Fruit fly (Drosophila melanogaster) whole organism, embryonic: ENCODE measurements around the gene CG16985.

Source experiments
- CG10366 ChIP-seq: fragments of 200-800 bp; sonication (Bioruptor generic); IDR thresholded peaks from 2 replicates; pipeline ENCODE4 v1.3.6; 2022; ENCODE audit warnings: missing biosample characterization, missing genetic modification characterization
- CG15269 ChIP-seq: fragments of 200-800 bp; sonication (Bioruptor generic); optimal IDR thresholded peaks from 2 replicates; lab custom pipeline; 2018; ENCODE audit warnings: missing biosample characterization, mild to moderate bottlenecking, missing genetic modification characterization, moderate library complexity
- CG1529 ChIP-seq: fragments of 200-800 bp; sonication (Bioruptor generic); optimal IDR thresholded peaks from 3 replicates; lab custom pipeline; 2018; ENCODE audit warnings: missing biosample characterization, missing genetic modification characterization
- Dfd ChIP-seq, 2 experiments: fragments of >200 bp; optimal IDR thresholded peaks; 2 replicates each; lab custom pipeline; 2017; ENCODE audit warnings: missing biosample characterization in 2 of 2, missing genetic modification characterization in 2 of 2
- ERR ChIP-seq: fragments of 200-800 bp; sonication (Bioruptor generic); optimal IDR thresholded peaks from 2 replicates; lab custom pipeline; 2016; ENCODE audit warnings: missing biosample characterization, missing genetic modification characterization
- Ets97D ChIP-seq: fragments of 200-800 bp; sonication (Bioruptor generic); optimal IDR thresholded peaks from 3 replicates; lab custom pipeline; 2016; ENCODE audit warnings: missing biosample characterization, missing genetic modification characterization
- emc ChIP-seq: fragments of 200-800 bp; sonication (Bioruptor generic); optimal IDR thresholded peaks from 2 replicates; lab custom pipeline; 2016; ENCODE audit warnings: missing biosample characterization, missing genetic modification characterization
- eve ChIP-seq, 2 experiments: fragments of >200 bp; optimal IDR thresholded peaks; 2 replicates each; lab custom pipeline; 2017; ENCODE audit warnings: missing biosample characterization in 2 of 2, missing genetic modification characterization in 2 of 2
- hb ChIP-seq: fragments of 200-800 bp; sonication (Bioruptor generic); IDR thresholded peaks from 3 replicates; pipeline ENCODE4 v1.3.6; 2022; ENCODE audit warnings: missing biosample characterization, missing genetic modification characterization; ENCODE audit not compliant: partially characterized antibody
- sens-2 ChIP-seq: fragments of 200-800 bp; sonication (Bioruptor generic); IDR thresholded peaks from 2 replicates; pipeline ENCODE4 v1.3.6; 2022; ENCODE audit warnings: missing biosample characterization, missing genetic modification characterization
- sima ChIP-seq: fragments of 200-800 bp; sonication (Bioruptor generic); optimal IDR thresholded peaks from 2 replicates; lab custom pipeline; 2016; ENCODE audit warnings: missing biosample characterization, missing genetic modification characterization
- zf30C ChIP-seq: fragments of 200-800 bp; sonication (Bioruptor generic); optimal IDR thresholded peaks from 3 replicates; lab custom pipeline; 2018; ENCODE audit warnings: missing biosample characterization, mild to moderate bottlenecking, missing genetic modification characterization

DNA sequence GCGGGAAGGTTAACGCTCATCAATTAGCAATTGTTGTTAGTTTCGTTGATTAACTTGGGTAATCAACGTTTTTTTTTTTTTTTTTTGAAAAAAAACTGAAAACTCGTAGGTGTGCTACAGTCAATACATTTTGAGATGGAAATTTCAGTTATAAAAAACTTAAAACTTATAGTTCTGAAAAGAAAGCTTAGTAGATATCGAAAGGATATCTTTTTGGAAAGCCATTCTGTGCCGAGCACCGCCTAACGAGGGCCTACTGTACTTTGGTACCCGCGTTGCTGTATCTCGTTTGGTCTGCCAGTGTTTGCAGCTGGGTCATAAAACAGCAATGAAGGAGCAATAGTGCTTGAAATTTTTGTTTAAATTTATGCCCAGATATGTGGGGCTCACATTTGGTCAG lies 27.1 kb upstream of the CG16985 start:
- TF ChIP-seq eve (GFP tag; optimal IDR thresholded peaks at IDR 0.05; lab: Kevin White, UChicago): no peak
- no peak for TF ChIP-seq ERR (GFP tag; lab: Kevin White, UChicago)
- TF ChIP-seq CG1529 (GFP tag; lab: Kevin White, UChicago): no peak
- TF ChIP-seq CG15269 (tag; lab: Kevin White, UChicago): no peak
- TF ChIP-seq emc: no peak
- TF ChIP-seq Dfd (GFP tag; optimal IDR thresholded peaks at IDR 0.05; lab: Kevin White, UChicago): no peak
- no peak for TF ChIP-seq sima (GFP tag; lab: Kevin White, UChicago)
- no peak for TF ChIP-seq hb (GFP tag; lab: Robert Waterston, UW)
- peak; percentile 47; the same call in 1 of the 2 replicates for TF ChIP-seq CG10366 (GFP tag; lab: Robert Waterston, UW)
- TF ChIP-seq sens-2 (GFP tag; lab: Robert Waterston, UW): no peak
- TF ChIP-seq Ets97D (GFP tag; lab: Kevin White, UChicago): no peak
- TF ChIP-seq zf30C: no peak
